Fruit fly (Drosophila melanogaster): ENCODE data around the gene CG15578.
"Not testable (repeated sequence)": the region's sequence is repeated elsewhere in the genome, so short reads cannot be mapped to it uniquely, and the experiment has no call there.

CG15578 gene

dm6 chrX:4318701-4319100, 40.9 kb upstream of the CG15578 start, which contains the start of gene mei-9:
mei-9 (minus strand) TSS chrX:4318801.
- not testable (repeated sequence) for TF ChIP-seq vfl (GFP tag; optimal IDR thresholded peaks at IDR 0.05); pho (GFP tag; optimal IDR thresholded peaks at IDR 0.05); ase (GFP tag; IDR thresholded peaks at IDR 0.05)

dm6 chrX:4318001-4318400, 40.2 kb upstream of the CG15578 start:
- TF ChIP-seq pan, prd (optimal IDR thresholded peaks at IDR 0.05): not testable (repeated sequence)
- peak in 1 of 2 experiments; percentile 68 for TF ChIP-seq pan (GFP tag; optimal IDR thresholded peaks at IDR 0.05 in 1 of 2, IDR thresholded peaks at IDR 0.05 in 1 of 2)
- TF ChIP-seq CG17328 (GFP tag; IDR thresholded peaks at IDR 0.05) = peak; percentile 45; the same call in 1 of the 2 replicates
- TF ChIP-seq CG32767 (GFP tag; IDR thresholded peaks at IDR 0.05) = peak; percentile 27; the same call in 1 of the 2 replicates
- TF ChIP-seq CG32532 (GFP tag; IDR thresholded peaks at IDR 0.05) = peak; percentile 78
- peak; percentile 44; the same call in 1 of the 2 replicates for TF ChIP-seq Rx (GFP tag; IDR thresholded peaks at IDR 0.05)
- peak; percentile 36; the same call in 1 of the 2 replicates for TF ChIP-seq E2f1 (GFP tag; IDR thresholded peaks at IDR 0.05)
- TF ChIP-seq zfh1 (GFP tag; IDR thresholded peaks at IDR 0.05) = peak; percentile 59; the same call in 1 of the 3 replicates
- peak; percentile 44; the same call in 1 of the 3 replicates for TF ChIP-seq CG11093 (GFP tag; IDR thresholded peaks at IDR 0.05)
- peak; percentile 62 for TF ChIP-seq CG10366 (GFP tag; IDR thresholded peaks at IDR 0.05)
- peak; percentile 76 for TF ChIP-seq Ptx1 (GFP tag; IDR thresholded peaks at IDR 0.05)
- TF ChIP-seq CG10959 (GFP tag; IDR thresholded peaks at IDR 0.05) = 0 out of 2 replicates have a peak, but pooled peaks have one; percentile 24
- TF ChIP-seq CG3847 (GFP tag; IDR thresholded peaks at IDR 0.05) = peak; percentile 46
- TF ChIP-seq ken (GFP tag; IDR thresholded peaks at IDR 0.05) = peak; percentile 56; the same call in 1 of the 3 replicates
- peak; percentile 51; the same call in 1 of the 2 replicates for TF ChIP-seq CG4730 (GFP tag; IDR thresholded peaks at IDR 0.05)
- TF ChIP-seq CG11456 (GFP tag; IDR thresholded peaks at IDR 0.05) = 0 out of 3 replicates have a peak, but pooled peaks have one; percentile 57
- peak; percentile 58 for TF ChIP-seq esg (GFP tag; conservative IDR thresholded peaks at IDR 0.05)
- peak; percentile 81 for TF ChIP-seq prd (GFP tag; IDR thresholded peaks at IDR 0.05)
- TF ChIP-seq sens-2 (GFP tag; IDR thresholded peaks at IDR 0.05) = 0 out of 2 replicates have a peak, but pooled peaks have one; percentile 34
- peak; percentile 13 for TF ChIP-seq BEAF-32 (GFP tag; optimal IDR thresholded peaks at IDR 0.05)
- TF ChIP-seq Ada2b (GFP tag; IDR thresholded peaks at IDR 0.05) = peak; percentile 71
- TF ChIP-seq stc (GFP tag; IDR thresholded peaks at IDR 0.05) = peak; percentile 48; the same call in 1 of the 2 replicates
- TF ChIP-seq cas (GFP tag; IDR thresholded peaks at IDR 0.05) = peak; percentile 29; the same call in 1 of the 2 replicates
- TF ChIP-seq CG9932 (GFP tag; IDR thresholded peaks at IDR 0.05) = peak; percentile 66
- TF ChIP-seq ara (GFP tag; IDR thresholded peaks at IDR 0.05) = peak; percentile 39; the same call in 1 of the 2 replicates
- TF ChIP-seq sisA (GFP tag; IDR thresholded peaks at IDR 0.05) = peak; percentile 68
- TF ChIP-seq Gug (GFP tag; IDR thresholded peaks at IDR 0.05) = peak; percentile 43; the same call in 1 of the 4 replicates
- 0 out of 2 replicates have a peak, but pooled peaks have one; percentile 40 for TF ChIP-seq rib (GFP tag; IDR thresholded peaks at IDR 0.05)
- peak; percentile 60 for TF ChIP-seq Oaz (GFP tag; IDR thresholded peaks at IDR 0.05)
- TF ChIP-seq Drgx (GFP tag; IDR thresholded peaks at IDR 0.05) = peak; percentile 39; the same call in 1 of the 2 replicates
- peak; percentile 45; the same call in 1 of the 2 replicates for TF ChIP-seq HLH3B (GFP tag; IDR thresholded peaks at IDR 0.05)
- peak; percentile 23; the same call in 1 of the 2 replicates for TF ChIP-seq NFAT (GFP tag; IDR thresholded peaks at IDR 0.05)
- peak; percentile 18; the same call in 1 of the 3 replicates for TF ChIP-seq B-H1 (GFP tag; IDR thresholded peaks at IDR 0.05)
- TF ChIP-seq bbx (GFP tag; IDR thresholded peaks at IDR 0.05; ENCODE audit: partially characterized antibody) = 0 out of 2 replicates have a peak, but pooled peaks have one; percentile 4
- TF ChIP-seq CG11247 (GFP tag; IDR thresholded peaks at IDR 0.05) = peak; percentile 52; the same call in 1 of the 2 replicates
- TF ChIP-seq Dref (GFP tag; IDR thresholded peaks at IDR 0.05) = peak; percentile 51
- TF ChIP-seq ase (GFP tag; IDR thresholded peaks at IDR 0.05) = 0 out of 3 replicates have a peak, but pooled peaks have one; percentile 14
- 0 out of 4 replicates have a peak, but pooled peaks have one; percentile 23 for TF ChIP-seq Dll (GFP tag; IDR thresholded peaks at IDR 0.05; ENCODE audit: partially characterized antibody)
- peak; percentile 71 for TF ChIP-seq CG34422 (GFP tag; IDR thresholded peaks at IDR 0.05)
- TF ChIP-seq wdn (GFP tag; IDR thresholded peaks at IDR 0.05) = 0 out of 2 replicates have a peak, but pooled peaks have one; percentile 39
- TF ChIP-seq ap (GFP tag; IDR thresholded peaks at IDR 0.05) = peak; percentile 42; the same call in 1 of the 2 replicates
- TF ChIP-seq row (GFP tag; IDR thresholded peaks at IDR 0.05) = peak; percentile 81
- peak; percentile 53; the same call in 1 of the 2 replicates for TF ChIP-seq H2.0 (GFP tag; IDR thresholded peaks at IDR 0.05)
- peak; percentile 40; the same call in 1 of the 2 replicates for TF ChIP-seq CG4404 (GFP tag; IDR thresholded peaks at IDR 0.05)
- TF ChIP-seq CG2889 (GFP tag; IDR thresholded peaks at IDR 0.05) = 0 out of 3 replicates have a peak, but pooled peaks have one; percentile 18
- TF ChIP-seq otp (GFP tag; IDR thresholded peaks at IDR 0.05) = 0 out of 3 replicates have a peak, but pooled peaks have one; percentile 47

All from whole organism, embryonic.